Worm (Caenorhabditis elegans) whole organism, L3 larva: ENCODE results near the gene ech-2.

Experiments
- ceh-28 ChIP-seq: fragments of 150-350 bp; optimal IDR thresholded peaks from 2 replicates; lab custom pipeline; 2014; ENCODE audit warnings: missing biosample characterization, missing genetic modification reagents, missing genetic modification characterization
- ceh-9 ChIP-seq: sonication (generic microtip); optimal IDR thresholded peaks from 2 replicates; lab custom pipeline; 2018; ENCODE audit warnings: missing biosample characterization, missing genetic modification characterization
- lin-15B ChIP-seq: fragments of 150-350 bp; optimal IDR thresholded peaks from 2 replicates; lab custom pipeline; 2014; ENCODE audit warnings: missing biosample characterization, missing genetic modification characterization
- mdl-1 ChIP-seq: fragments of 150-350 bp; optimal IDR thresholded peaks from 2 replicates; lab custom pipeline; 2014; ENCODE audit warnings: missing biosample characterization, missing genetic modification characterization
- nfya-1 ChIP-seq: sonication (generic microtip); optimal IDR thresholded peaks from 2 replicates; lab custom pipeline; 2017; ENCODE audit warnings: missing genetic modification characterization, mild to moderate bottlenecking, missing compliant biosample characterization, antibody characterized with exemption, moderate library complexity; ENCODE audit not compliant: insufficient read depth
- nhr-237 ChIP-seq: fragments of 150-350 bp; optimal IDR thresholded peaks from 2 replicates; lab custom pipeline; 2014; ENCODE audit warnings: missing biosample characterization, missing genetic modification characterization
- nhr-76 ChIP-seq: fragments of 150-350 bp; sonication (generic microtip); optimal IDR thresholded peaks from 5 replicates; lab custom pipeline; 2014; ENCODE audit warnings: missing biosample characterization, missing genetic modification characterization
- nhr-77 ChIP-seq: fragments of 150-350 bp; optimal IDR thresholded peaks from 2 replicates; lab custom pipeline; 2014; ENCODE audit warnings: missing biosample characterization, missing genetic modification characterization
- pha-4 ChIP-seq: fragments of 150-350 bp; optimal IDR thresholded peaks from 2 replicates; lab custom pipeline; 2014; ENCODE audit warnings: missing biosample characterization, missing genetic modification reagents, missing genetic modification characterization
- sea-2 ChIP-seq: fragments of 150-350 bp; sonication (generic microtip); optimal IDR thresholded peaks from 4 replicates; lab custom pipeline; 2014; ENCODE audit warnings: missing biosample characterization, missing genetic modification reagents, missing genetic modification characterization
- unc-39 ChIP-seq: sonication (generic microtip); optimal IDR thresholded peaks from 4 replicates; lab custom pipeline; 2017; ENCODE audit warnings: missing biosample characterization, missing genetic modification characterization
- unc-62 ChIP-seq: fragments of 150-350 bp; sonication (generic microtip); optimal IDR thresholded peaks from 4 replicates; lab custom pipeline; 2014; ENCODE audit warnings: missing biosample characterization, missing genetic modification reagents, missing genetic modification characterization
- zag-1 ChIP-seq: fragments of 150-350 bp; optimal IDR thresholded peaks from 2 replicates; lab custom pipeline; 2014; ENCODE audit warnings: missing biosample characterization, missing genetic modification characterization
- ztf-4 ChIP-seq: fragments of 150-350 bp; optimal IDR thresholded peaks from 2 replicates; lab custom pipeline; 2014; ENCODE audit warnings: missing biosample characterization, missing genetic modification characterization

DNA sequence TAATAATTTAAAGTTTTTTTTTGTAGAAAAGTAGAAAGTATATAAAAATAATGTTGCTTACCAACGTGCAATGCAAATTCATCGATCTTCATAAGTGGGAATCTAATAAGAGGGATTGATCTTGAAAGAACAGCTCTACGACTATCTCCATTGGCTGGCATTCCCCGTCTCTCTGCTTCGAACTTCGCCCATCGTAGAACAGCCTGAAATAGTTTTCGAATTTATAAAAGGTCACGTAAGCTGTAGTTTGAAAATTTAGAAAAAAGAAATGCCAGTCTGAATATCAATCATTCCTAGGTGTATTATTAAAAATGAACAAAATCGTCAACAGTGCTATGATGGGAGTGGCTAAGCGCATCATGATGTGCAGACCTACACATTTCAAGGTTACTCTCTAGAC lies 4.3 kb downstream of the ech-2 start, which contains the start of gene F38H4.5:
- TF ChIP-seq sea-2 = no peak
- no peak for TF ChIP-seq unc-39
- no peak for TF ChIP-seq unc-62
- no peak for TF ChIP-seq zag-1
- no peak for TF ChIP-seq pha-4 (tag; lab: Kevin White, UChicago)
- no peak for TF ChIP-seq nhr-76 (tag; lab: Kevin White, UChicago)
- TF ChIP-seq ceh-28 (tag; lab: Kevin White, UChicago) = no peak
- no peak for TF ChIP-seq nhr-77 (tag; lab: Kevin White, UChicago)
- TF ChIP-seq nhr-237 = no peak
- no peak for TF ChIP-seq ztf-4
- no peak for TF ChIP-seq nfya-1 (tag; lab: Kevin White, UChicago)
- no peak for TF ChIP-seq lin-15B (tag; lab: Kevin White, UChicago)
- TF ChIP-seq ceh-9 (tag; lab: Kevin White, UChicago) = no peak
- TF ChIP-seq mdl-1 (tag; lab: Kevin White, UChicago) = no peak
